Worm (Caenorhabditis elegans) whole organism, late embryonic: ENCODE measurements around the gene rpn-5.
A peak's percentile ranks its signal among the peaks of the same experiment; 100 is the strongest.

Experiments used
- C08G9.2 ChIP-seq: sonication (generic microtip); optimal IDR thresholded peaks from 2 replicates; lab custom pipeline; 2016; ENCODE audit warnings: mild to moderate bottlenecking, missing genetic modification characterization, moderate library complexity, missing compliant biosample characterization
- C38D4.7 ChIP-seq: fragments of 200-800 bp; sonication (Bioruptor generic); optimal IDR thresholded peaks from 2 replicates; lab custom pipeline; 2018; ENCODE audit warnings: mild to moderate bottlenecking, missing genetic modification characterization, moderate library complexity, missing compliant biosample characterization
- K09A11.1 ChIP-seq: sonication (generic microtip); optimal IDR thresholded peaks from 2 replicates; lab custom pipeline; 2017; ENCODE audit warnings: antibody characterized with exemption, mild to moderate bottlenecking, missing genetic modification characterization, missing compliant biosample characterization; ENCODE audit not compliant: insufficient read depth
- T23F11.4 ChIP-seq: fragments of 200-800 bp; sonication (Bioruptor generic); optimal IDR thresholded peaks from 2 replicates; lab custom pipeline; 2018; ENCODE audit warnings: mild to moderate bottlenecking, missing genetic modification characterization, missing compliant biosample characterization
- ahr-1 ChIP-seq: sonication (generic microtip); optimal IDR thresholded peaks from 2 replicates; lab custom pipeline; 2016; ENCODE audit warnings: missing genetic modification characterization, missing compliant biosample characterization
- ama-1 ChIP-seq: fragments of 150-350 bp; optimal IDR thresholded peaks from 2 replicates; lab custom pipeline; 2014
- ceh-2 ChIP-seq: sonication (generic microtip); optimal IDR thresholded peaks from 2 replicates; lab custom pipeline; 2016; ENCODE audit warnings: missing genotype, missing genetic modification characterization, missing compliant biosample characterization
- ceh-31 ChIP-seq: sonication (generic microtip); optimal IDR thresholded peaks from 2 replicates; lab custom pipeline; 2016; ENCODE audit warnings: missing genetic modification characterization, missing compliant biosample characterization
- ceh-6 ChIP-seq: fragments of 200-800 bp; sonication (Bioruptor generic); optimal IDR thresholded peaks from 2 replicates; lab custom pipeline; 2018; ENCODE audit warnings: mild to moderate bottlenecking, missing genetic modification characterization, missing compliant biosample characterization
- ceh-9 ChIP-seq: sonication (generic microtip); optimal IDR thresholded peaks from 2 replicates; lab custom pipeline; 2016; ENCODE audit warnings: mild to moderate bottlenecking, missing genetic modification characterization, inconsistent platforms, missing compliant biosample characterization
- dmd-4 ChIP-seq: sonication (generic microtip); optimal IDR thresholded peaks from 2 replicates; lab custom pipeline; 2016; ENCODE audit warnings: borderline replicate concordance, missing genetic modification characterization, missing compliant biosample characterization
- dve-1 ChIP-seq: sonication (generic microtip); optimal IDR thresholded peaks from 2 replicates; lab custom pipeline; 2017; ENCODE audit warnings: antibody characterized with exemption, mild to moderate bottlenecking, missing genetic modification characterization, missing compliant biosample characterization
- elt-2 ChIP-seq: sonication (generic microtip); optimal IDR thresholded peaks from 2 replicates; lab custom pipeline; 2016; ENCODE audit warnings: missing genetic modification reagents, missing genetic modification characterization, missing compliant biosample characterization
- elt-4 ChIP-seq: sonication (generic microtip); optimal IDR thresholded peaks from 2 replicates; lab custom pipeline; 2016; ENCODE audit warnings: missing genetic modification characterization, missing compliant biosample characterization
- ets-4 ChIP-seq: sonication (generic microtip); optimal IDR thresholded peaks from 2 replicates; lab custom pipeline; 2016; ENCODE audit warnings: missing genetic modification characterization, missing compliant biosample characterization
- eyg-1 ChIP-seq: sonication (generic microtip); optimal IDR thresholded peaks from 2 replicates; lab custom pipeline; 2016; ENCODE audit warnings: missing genotype, missing genetic modification characterization, missing compliant biosample characterization
- fkh-10 ChIP-seq: fragments of 150-350 bp; optimal IDR thresholded peaks from 2 replicates; lab custom pipeline; 2014; ENCODE audit warnings: missing biosample characterization, missing genetic modification reagents, missing genetic modification characterization
- gmeb-2 ChIP-seq: sonication (generic microtip); optimal IDR thresholded peaks from 2 replicates; lab custom pipeline; 2016; ENCODE audit warnings: missing genetic modification characterization, inconsistent platforms, missing compliant biosample characterization
- hlh-30 ChIP-seq: sonication (generic microtip); optimal IDR thresholded peaks from 2 replicates; lab custom pipeline; 2017; ENCODE audit warnings: antibody characterized with exemption, missing genetic modification characterization, missing compliant biosample characterization; ENCODE audit not compliant: insufficient read depth
- hlh-6 ChIP-seq: sonication (generic microtip); optimal IDR thresholded peaks from 2 replicates; lab custom pipeline; 2016; ENCODE audit warnings: missing genotype, missing genetic modification characterization, missing compliant biosample characterization
- madf-2 ChIP-seq: sonication (generic microtip); optimal IDR thresholded peaks from 2 replicates; lab custom pipeline; 2017; ENCODE audit warnings: missing genetic modification characterization, missing compliant biosample characterization
- mec-3 ChIP-seq: sonication (generic microtip); optimal IDR thresholded peaks from 2 replicates; lab custom pipeline; 2016; ENCODE audit warnings: borderline replicate concordance, missing genetic modification characterization, missing compliant biosample characterization
- nhr-232 ChIP-seq: sonication (generic microtip); optimal IDR thresholded peaks from 2 replicates; lab custom pipeline; 2016; ENCODE audit warnings: missing genetic modification characterization, missing compliant biosample characterization
- pat-9 ChIP-seq: fragments of 200-800 bp; sonication (Bioruptor generic); optimal IDR thresholded peaks from 2 replicates; lab custom pipeline; 2018; ENCODE audit warnings: mild to moderate bottlenecking, missing genetic modification characterization, moderate library complexity, missing compliant biosample characterization
- pha-2 ChIP-seq: sonication (generic microtip); optimal IDR thresholded peaks from 2 replicates; lab custom pipeline; 2017; ENCODE audit warnings: mild to moderate bottlenecking, missing genetic modification characterization, missing compliant biosample characterization
- pha-4 ChIP-seq: fragments of 150-350 bp; optimal IDR thresholded peaks from 2 replicates; lab custom pipeline; 2018; ENCODE audit warnings: missing biosample characterization, missing genetic modification reagents, missing genetic modification characterization
- pqm-1 ChIP-seq: sonication (generic microtip); optimal IDR thresholded peaks from 2 replicates; lab custom pipeline; 2016; ENCODE audit warnings: missing genetic modification characterization, missing compliant biosample characterization
- ref-2 ChIP-seq: sonication (generic microtip); optimal IDR thresholded peaks from 2 replicates; lab custom pipeline; 2016; ENCODE audit warnings: missing genetic modification characterization, missing compliant biosample characterization
- rnt-1 ChIP-seq: sonication (generic microtip); optimal IDR thresholded peaks from 2 replicates; lab custom pipeline; 2016; ENCODE audit warnings: missing genetic modification characterization, missing compliant biosample characterization
- unc-42 ChIP-seq: sonication (generic microtip); optimal IDR thresholded peaks from 2 replicates; lab custom pipeline; 2016; ENCODE audit warnings: missing genotype, missing genetic modification characterization, missing compliant biosample characterization
- unc-55 ChIP-seq: sonication (generic microtip); optimal IDR thresholded peaks from 2 replicates; lab custom pipeline; 2017; ENCODE audit warnings: missing biosample characterization, missing genetic modification reagents, missing genetic modification characterization
- ztf-16 ChIP-seq: sonication (generic microtip); optimal IDR thresholded peaks from 2 replicates; lab custom pipeline; 2017; ENCODE audit warnings: missing genetic modification characterization, missing compliant biosample characterization

rpn-5 gene

DNA sequence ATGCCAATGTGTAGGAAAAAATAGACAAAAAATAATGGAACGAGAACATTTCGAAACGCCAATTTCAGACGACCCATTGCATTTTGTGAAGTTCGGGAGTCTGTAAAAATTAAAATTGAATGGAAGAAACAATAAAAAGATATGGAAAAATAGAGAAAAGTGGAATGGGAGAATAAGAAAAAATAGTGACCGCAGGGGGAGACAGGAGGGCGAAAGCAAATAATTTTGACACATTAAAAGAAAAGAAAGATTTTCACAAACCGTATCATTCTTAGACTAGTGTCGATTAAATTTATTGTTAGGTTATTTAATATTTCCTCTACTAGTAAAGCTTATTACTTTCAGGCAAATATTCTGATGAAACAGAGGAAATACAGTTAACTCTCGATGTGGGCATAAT lies 35.6 kb upstream of the rpn-5 start, which contains the start of gene F41C3.11:
TSS of gene F41C3.11 (minus strand) at position 101 of the 400 bp plus-strand sequence.
- TF ChIP-seq rnt-1 (tag; lab: Kevin White, UChicago) (no peak), nhr-232 (tag; lab: Kevin White, UChicago) (no peak), C38D4.7 (GFP tag; lab: Kevin White, UChicago) (no peak), dve-1 (tag; lab: Kevin White, UChicago) (no peak)

DNA sequence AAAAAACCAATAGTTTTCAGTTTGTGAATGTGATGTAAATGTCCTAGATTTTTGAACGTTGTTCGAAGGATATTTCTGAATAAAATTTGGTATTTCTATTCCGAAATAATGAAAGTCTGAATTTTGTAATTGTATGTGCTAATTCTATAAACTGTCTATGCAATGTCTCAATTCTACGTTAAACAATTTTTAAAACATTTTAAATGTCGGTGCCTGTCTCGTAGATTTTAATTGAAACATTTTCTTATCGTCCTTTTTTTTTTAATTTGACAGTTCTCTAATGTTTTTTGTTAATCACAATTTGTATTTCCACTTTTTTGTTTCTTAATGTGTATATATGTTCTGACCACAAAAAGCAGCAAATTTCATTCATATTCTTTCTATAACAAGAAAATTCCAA lies 31.5 kb upstream of the rpn-5 start, which contains the start of gene F41C3.7:
TSS of gene F41C3.7 (plus strand) at position 301 of the 400 bp plus-strand sequence.
- TF ChIP-seq unc-42 (tag; lab: Kevin White, UChicago) (no peak), ceh-9 (tag; lab: Kevin White, UChicago) (no peak), ahr-1 (tag; lab: Kevin White, UChicago) (no peak), C38D4.7 (GFP tag; lab: Kevin White, UChicago) (no peak)

DNA sequence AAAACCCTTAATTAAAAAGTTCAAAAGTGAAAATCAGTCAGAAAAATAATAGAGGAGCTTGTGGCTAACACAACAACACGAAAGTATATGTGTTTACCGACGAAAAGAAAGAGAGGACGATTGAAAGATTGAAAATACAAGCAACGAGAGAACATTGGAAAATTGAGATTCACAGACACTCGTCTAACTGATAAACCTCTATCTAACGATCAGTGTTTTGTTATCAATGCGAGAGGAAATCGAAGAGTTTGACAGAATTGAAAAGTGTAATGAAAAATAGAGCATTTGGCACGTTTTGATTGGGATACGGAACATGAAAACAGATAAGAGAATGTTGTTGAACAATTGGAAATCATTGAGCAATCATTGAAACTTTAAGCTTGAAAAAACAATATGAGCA lies 30.5 kb upstream of the rpn-5 start:
- peak; percentile 93 for TF ChIP-seq elt-2 (tag; lab: Kevin White, UChicago)
- TF ChIP-seq pqm-1 (tag; lab: Kevin White, UChicago), result no peak
- TF ChIP-seq, all 69 proteins: peak for 1

DNA sequence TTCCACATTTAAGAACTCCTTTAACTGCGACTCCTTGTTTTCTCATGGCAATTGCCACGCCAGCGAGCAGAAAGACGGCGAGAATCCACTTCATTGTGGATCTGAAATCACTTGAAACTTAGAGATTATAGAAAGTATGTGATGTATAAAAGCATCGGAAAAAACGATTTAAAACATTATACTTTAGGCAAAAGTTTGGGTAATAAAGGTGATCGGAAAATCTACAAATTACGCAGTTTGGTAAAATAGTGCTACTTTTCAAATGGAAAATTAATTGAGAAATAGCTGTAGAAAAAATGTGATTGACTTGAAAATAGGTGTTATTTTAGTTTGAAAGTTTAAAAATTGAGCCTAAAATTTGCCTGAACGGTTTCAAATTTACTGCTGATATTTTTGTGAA lies 29.5 kb upstream of the rpn-5 start, which contains the start of gene ttr-41:
TSS of gene ttr-41 (minus strand) at position 101 of the 400 bp plus-strand sequence.
- TF ChIP-seq K09A11.1 (tag; lab: Kevin White, UChicago) (no peak), madf-2 (tag; lab: Kevin White, UChicago) (no peak), mec-3 (tag; lab: Kevin White, UChicago) (no peak), elt-4 (tag; lab: Kevin White, UChicago) (no peak), hlh-6 (no peak)

DNA sequence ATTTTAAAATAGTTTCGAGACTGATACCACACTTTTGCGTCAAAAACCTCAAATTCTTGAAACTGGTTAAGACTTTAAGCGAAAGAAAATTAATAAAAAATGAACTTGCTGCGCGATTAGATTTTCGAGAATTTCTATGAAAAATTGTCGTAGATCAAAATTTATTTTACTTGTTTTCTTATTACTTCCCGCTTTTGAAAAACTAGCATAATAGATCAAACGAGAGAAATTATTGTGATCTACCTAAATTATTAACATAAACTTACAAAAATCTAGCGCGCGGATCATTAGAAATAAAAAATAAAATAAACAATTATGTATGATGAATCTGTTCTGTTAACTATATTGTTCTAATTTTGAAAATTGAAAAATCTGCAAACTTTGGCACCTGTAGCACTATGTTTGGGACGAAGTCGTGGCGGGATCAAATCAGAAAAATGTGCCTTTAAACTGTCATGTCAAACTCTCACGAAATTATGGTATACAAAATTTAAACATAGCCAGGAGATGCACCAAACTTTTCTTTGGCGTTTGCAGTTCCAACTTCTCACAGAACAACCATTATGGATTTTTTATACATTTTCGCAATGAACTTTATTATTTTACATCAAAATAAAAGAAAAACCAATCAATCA lies 28.6 kb upstream of the rpn-5 start:
- TF ChIP-seq dmd-4 (no peak), pat-9 (tag; lab: Kevin White, UChicago) (no peak), ets-4 (no peak), ztf-16 (tag; lab: Kevin White, UChicago) (no peak), ama-1 (lab: Kevin White, UChicago) (no peak), fkh-10 (GFP tag; lab: Kevin White, UChicago) (no peak), eyg-1 (no peak), unc-55 (no peak), C08G9.2 (tag; lab: Kevin White, UChicago) (no peak)

DNA sequence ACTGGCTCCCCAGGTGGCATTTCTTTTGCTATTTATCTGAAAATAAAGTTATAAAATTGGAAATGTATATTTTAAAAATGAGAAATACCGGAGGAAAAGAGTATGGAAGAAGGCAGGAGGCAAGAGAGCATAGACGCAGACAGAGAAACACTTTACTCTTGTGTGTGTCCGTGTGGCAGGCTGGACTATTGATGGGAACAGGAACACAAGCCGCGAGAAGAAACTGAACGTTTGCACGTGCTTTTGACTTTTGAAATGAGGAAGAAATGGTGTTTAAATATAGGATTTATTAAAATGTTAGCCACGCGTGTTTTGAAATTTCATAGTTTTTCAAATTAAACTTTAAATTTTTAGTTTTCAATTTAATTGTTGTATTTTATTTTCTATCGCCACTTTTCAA lies 27.9 kb upstream of the rpn-5 start, which contains the start of gene F10G7.10:
TSS of gene F10G7.10 (minus strand) at position 145 of the 400 bp plus-strand sequence.
- TF ChIP-seq ceh-2 (tag; lab: Kevin White, UChicago), result no peak
- no peak for TF ChIP-seq ceh-6 (GFP tag; lab: Kevin White, UChicago)
- TF ChIP-seq eyg-1, result no peak
- no peak for TF ChIP-seq hlh-30 (tag; lab: Kevin White, UChicago)
- no peak for TF ChIP-seq ceh-9 (tag; lab: Kevin White, UChicago)
- TF ChIP-seq ref-2 (tag; lab: Kevin White, UChicago), result no peak
- no peak for TF ChIP-seq gmeb-2 (tag; lab: Kevin White, UChicago)
- TF ChIP-seq ama-1 (lab: Kevin White, UChicago), result no peak
- no peak for TF ChIP-seq ceh-31
- no peak for TF ChIP-seq pat-9 (tag; lab: Kevin White, UChicago)
- no peak for TF ChIP-seq C08G9.2 (tag; lab: Kevin White, UChicago)
- no peak for TF ChIP-seq C38D4.7 (GFP tag; lab: Kevin White, UChicago)
- no peak for TF ChIP-seq pha-2 (tag; lab: Kevin White, UChicago)
- TF ChIP-seq pha-4, result no peak
- TF ChIP-seq T23F11.4 (GFP tag; lab: Kevin White, UChicago), result no peak
- TF ChIP-seq unc-42 (tag; lab: Kevin White, UChicago), result no peak
